Worm (Caenorhabditis elegans) whole organism, early embryonic: Measurements from ENCODE around the gene F08C6.5.

Source experiments
- aly-1 ChIP-seq: sonication (generic microtip); optimal IDR thresholded peaks from 2 replicates; lab custom pipeline; 2016; ENCODE audit warnings: missing genetic modification characterization, missing compliant biosample characterization
- ama-1 ChIP-seq: fragments of 150-350 bp; optimal IDR thresholded peaks from 2 replicates; lab custom pipeline; 2014
- sea-1 ChIP-seq: fragments of 200-800 bp; sonication (Bioruptor generic); conservative IDR thresholded peaks from 2 replicates; pipeline ENCODE4 v1.3.6; 2022; ENCODE audit warnings: missing genetic modification characterization, missing compliant biosample characterization
- tbx-37 ChIP-seq: fragments of 200-800 bp; sonication (Bioruptor generic); conservative IDR thresholded peaks from 2 replicates; pipeline ENCODE4 v1.3.6; 2022; ENCODE audit warnings: missing genetic modification reagents, missing genetic modification characterization, missing compliant biosample characterization

ce11 chrX:7596029-7596428 lies 36.8 kb downstream of the F08C6.5 start:
- TF ChIP-seq aly-1 (tag; lab: Kevin White, UChicago) (no peak), tbx-37 (no peak), sea-1 (no peak), ama-1 (no peak)
